Worm (Caenorhabditis elegans) whole organism, late embryonic: ENCODE results near the gene emc-2.

Experiments used
- C08G9.2 ChIP-seq: sonication (generic microtip); optimal IDR thresholded peaks from 2 replicates; lab custom pipeline; 2016; ENCODE audit warnings: mild to moderate bottlenecking, missing genetic modification characterization, moderate library complexity, missing compliant biosample characterization
- fax-1 ChIP-seq: sonication (generic microtip); optimal IDR thresholded peaks from 2 replicates; lab custom pipeline; 2016; ENCODE audit warnings: missing genotype, missing genetic modification characterization, missing compliant biosample characterization
- lin-11 ChIP-seq: fragments of 200-800 bp; sonication (Bioruptor generic); optimal IDR thresholded peaks from 2 replicates; lab custom pipeline; 2018; ENCODE audit warnings: mild to moderate bottlenecking, missing genetic modification characterization, missing compliant biosample characterization
- pqm-1 ChIP-seq: sonication (generic microtip); optimal IDR thresholded peaks from 2 replicates; lab custom pipeline; 2016; ENCODE audit warnings: missing genetic modification characterization, missing compliant biosample characterization

DNA sequence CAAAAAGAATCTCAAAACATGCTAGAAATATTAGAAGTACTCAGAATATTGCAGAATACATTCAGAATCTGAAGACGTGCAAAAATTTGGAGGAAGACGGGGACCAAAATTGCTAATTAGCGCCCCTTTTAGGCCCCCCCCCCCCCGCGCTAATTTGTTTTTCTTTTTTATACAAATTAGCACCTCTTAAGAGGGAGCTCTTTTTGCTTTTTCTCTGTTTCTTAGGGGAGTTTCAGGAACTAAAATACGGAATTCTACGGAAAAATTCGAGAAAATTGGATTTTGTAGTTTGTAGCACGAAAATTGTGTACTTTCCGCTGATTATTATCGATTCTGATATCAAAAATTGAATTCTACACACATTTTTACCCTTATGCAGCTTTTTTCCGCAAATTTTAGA, 4.4 kb downstream of the emc-2 start, which contains the start of gene glb-31:
- TF ChIP-seq lin-11 (no peak), pqm-1 (tag; lab: Kevin White, UChicago) (no peak), fax-1 (tag; lab: Kevin White, UChicago) (no peak), C08G9.2 (tag; lab: Kevin White, UChicago) (no peak)
